Fruit fly (Drosophila melanogaster) Kc167 (cell line): ENCODE data around the gene phtm.

Experiments
- h ChIP-seq: fragments of >200 bp; optimal IDR thresholded peaks from 3 replicates; lab custom pipeline; 2018; ENCODE audit warnings: missing external identifiers
- insv ChIP-seq: fragments of >200 bp; optimal IDR thresholded peaks from 3 replicates; lab custom pipeline; 2018; ENCODE audit warnings: missing external identifiers

- TF ChIP-seq h (lab: Kevin White, UChicago) (no peak), insv (no peak)
Observed at dm6 chrX:18652879-18653278, 32.7 kb upstream of the phtm start, which contains the start of gene Ing3.
